Fruit fly (Drosophila melanogaster): ENCODE results near the gene CG4332.
A peak's percentile ranks its signal among the peaks of the same experiment; 100 is the strongest.

Gene CG4332

DNA sequence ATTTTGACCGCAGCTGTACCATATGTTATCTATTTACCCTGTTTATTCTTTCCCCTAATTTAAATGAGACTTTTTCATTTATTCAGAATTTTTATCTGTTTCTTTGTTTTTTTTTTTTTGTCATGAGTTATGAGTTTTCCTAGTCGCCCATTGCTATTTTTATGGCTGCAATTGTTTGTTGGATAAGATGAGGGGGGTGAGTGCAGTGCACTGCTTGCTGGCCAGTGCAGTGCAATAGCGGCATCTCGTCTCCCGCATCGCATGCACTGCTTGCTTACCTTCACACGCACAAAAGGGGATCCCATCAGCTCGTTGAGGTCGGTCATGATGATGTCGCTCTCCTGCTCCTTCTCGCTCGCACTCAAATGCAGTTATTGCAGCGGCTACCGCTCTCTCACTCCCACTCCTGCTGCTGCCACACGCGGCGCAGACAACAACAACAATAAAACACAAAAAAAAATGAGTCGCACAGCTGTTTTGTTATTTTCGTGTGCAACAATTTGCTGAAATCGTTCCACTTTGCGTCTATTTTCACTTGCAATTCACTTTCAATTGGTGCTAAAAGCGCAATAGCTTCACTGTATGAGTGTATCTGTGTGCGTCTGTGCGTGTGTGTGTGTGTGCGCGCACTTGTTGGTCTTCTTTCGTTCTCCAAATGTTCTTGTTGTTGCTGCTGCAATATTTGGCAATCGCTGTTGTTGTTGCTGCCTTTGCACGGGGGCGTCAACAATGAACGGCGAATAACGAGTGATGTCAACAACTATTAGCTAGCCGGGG lies 26.7 kb upstream of the CG4332 start (continued):
- TF ChIP-seq Smox (GFP tag; optimal IDR thresholded peaks at IDR 0.05) (peak; percentile 63), dsx (GFP tag; optimal IDR thresholded peaks at IDR 0.05; ENCODE audit: poor library complexity, severe bottlenecking) (peak; percentile 2), CG31627 (GFP tag; optimal IDR thresholded peaks at IDR 0.05) (peak; percentile 61), CG10669 (GFP tag; optimal IDR thresholded peaks at IDR 0.05) (peak; percentile 29), Sox102F (GFP tag; optimal IDR thresholded peaks at IDR 0.05) (peak; percentile 45), ss (GFP tag; optimal IDR thresholded peaks at IDR 0.05) (peak in 1 of 2 experiments; percentile 28), CG6276 (GFP tag; optimal IDR thresholded peaks at IDR 0.05) (peak; percentile 16), CG7368 (GFP tag; optimal IDR thresholded peaks at IDR 0.05) (peak; percentile 48), CG8119 (GFP tag; IDR thresholded peaks at IDR 0.05) (peak; percentile 79; the same call in 2 of the 3 replicates), svp (GFP tag) (peak; percentile 84), cyc (GFP tag; optimal IDR thresholded peaks at IDR 0.05) (peak; percentile 55), fkh (GFP tag; optimal IDR thresholded peaks at IDR 0.05) (no peak), CG1621 (tag; optimal IDR thresholded peaks at IDR 0.05) (peak; percentile 23), CG8632 (GFP tag; optimal IDR thresholded peaks at IDR 0.05) (peak; percentile 55), CG10631 (GFP tag; optimal IDR thresholded peaks at IDR 0.05) (peak; percentile 63), salr (GFP tag; optimal IDR thresholded peaks at IDR 0.05) (peak; percentile 31 to 55), topi (GFP tag; optimal IDR thresholded peaks at IDR 0.05) (peak; percentile 63)

DNA sequence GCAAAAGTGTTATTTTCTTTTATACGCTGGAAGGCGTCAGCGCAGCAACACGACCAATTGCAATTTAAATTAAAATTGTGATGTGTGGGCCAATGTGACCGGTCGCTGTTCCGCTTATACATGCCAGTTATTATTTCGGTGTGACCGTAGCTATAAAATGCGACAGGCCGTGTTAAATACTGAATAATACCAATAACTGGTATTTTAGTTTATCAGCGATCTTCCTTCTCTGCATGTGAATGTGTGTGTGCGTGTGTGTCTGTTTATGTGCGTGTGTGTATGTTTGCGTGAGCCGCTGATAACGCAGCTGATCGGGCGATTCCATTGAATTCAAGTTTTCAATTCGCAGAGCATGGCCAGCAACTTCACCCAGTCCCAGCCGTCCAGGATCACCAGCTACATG lies 26.1 kb upstream of the CG4332 start, which contains the start of the genes CG32638, CG15717 and MFS10:
CG32638 (minus strand) TSS at position 45 of the 403 bp plus-strand sequence.
CG15717 (plus strand) TSS at position 203 of the 403 bp plus-strand sequence.
MFS10 (plus strand) TSS at position 269 of the 403 bp plus-strand sequence.
- no peak for TF ChIP-seq CG3919 (GFP tag; optimal IDR thresholded peaks at IDR 0.05)
- no peak for TF ChIP-seq CG11294 (GFP tag; IDR thresholded peaks at IDR 0.05)
- no peak for TF ChIP-seq CG10631 (GFP tag; optimal IDR thresholded peaks at IDR 0.05)
- no peak for TF ChIP-seq CG31627 (GFP tag; optimal IDR thresholded peaks at IDR 0.05)
- TF ChIP-seq Eip78C (GFP tag): peak; percentile 78
- TF ChIP-seq CG7368 (GFP tag; optimal IDR thresholded peaks at IDR 0.05): no peak
- no peak for TF ChIP-seq CG1621 (tag; optimal IDR thresholded peaks at IDR 0.05)
- TF ChIP-seq Ets96B (tag; optimal IDR thresholded peaks at IDR 0.05): no peak
- TF ChIP-seq CG6792 (GFP tag; optimal IDR thresholded peaks at IDR 0.05): no peak
- no peak for TF ChIP-seq CG10669 (GFP tag; optimal IDR thresholded peaks at IDR 0.05)
- no peak for TF ChIP-seq net (GFP tag; optimal IDR thresholded peaks at IDR 0.05)
- TF ChIP-seq Ets21C (GFP tag; optimal IDR thresholded peaks at IDR 0.05): no peak
- no peak for TF ChIP-seq cyc (GFP tag; optimal IDR thresholded peaks at IDR 0.05)
- no peak for TF ChIP-seq Smox (GFP tag; optimal IDR thresholded peaks at IDR 0.05)
- no peak for TF ChIP-seq CG4318 (GFP tag; optimal IDR thresholded peaks at IDR 0.05)
- TF ChIP-seq esn (GFP tag; optimal IDR thresholded peaks at IDR 0.05): peak; percentile 33
- TF ChIP-seq OdsH (GFP tag; optimal IDR thresholded peaks at IDR 0.05): no peak
- peak; percentile 76 for TF ChIP-seq svp (GFP tag)
- TF ChIP-seq dac (GFP tag; optimal IDR thresholded peaks at IDR 0.05): no peak
- TF ChIP-seq lz (GFP tag; optimal IDR thresholded peaks at IDR 0.05): no peak
- no peak for TF ChIP-seq CG34406 (GFP tag; optimal IDR thresholded peaks at IDR 0.05)
- TF ChIP-seq fkh (GFP tag; optimal IDR thresholded peaks at IDR 0.05): peak; percentile 54
- no peak for TF ChIP-seq CG32006 (GFP tag; optimal IDR thresholded peaks at IDR 0.05)
- no peak for TF ChIP-seq ss (GFP tag; optimal IDR thresholded peaks at IDR 0.05)
- TF ChIP-seq Sox15 (GFP tag; optimal IDR thresholded peaks at IDR 0.05): no peak
- no peak for TF ChIP-seq Eip93F (GFP tag; optimal IDR thresholded peaks at IDR 0.05)
- no peak for TF ChIP-seq Sox102F (GFP tag; optimal IDR thresholded peaks at IDR 0.05)
- no peak for TF ChIP-seq CG8119 (GFP tag; IDR thresholded peaks at IDR 0.05)
- TF ChIP-seq CG6163 (GFP tag; IDR thresholded peaks at IDR 0.05): peak; percentile 29; the same call in 1 of the 3 replicates
- no peak for TF ChIP-seq CG11902 (GFP tag; optimal IDR thresholded peaks at IDR 0.05)
- no peak for TF ChIP-seq Hr39 (GFP tag; optimal IDR thresholded peaks at IDR 0.05)
- no peak for TF ChIP-seq Blimp-1 (GFP tag; optimal IDR thresholded peaks at IDR 0.05)
- no peak for TF ChIP-seq CG8319 (GFP tag; optimal IDR thresholded peaks at IDR 0.05)
- no peak for TF ChIP-seq Hr4 (GFP tag; optimal IDR thresholded peaks at IDR 0.05)
- TF ChIP-seq Eip75B (GFP tag; optimal IDR thresholded peaks at IDR 0.05): peak; percentile 25
- no peak for TF ChIP-seq acj6 (GFP tag; optimal IDR thresholded peaks at IDR 0.05)
- TF ChIP-seq CG6808 (GFP tag; optimal IDR thresholded peaks at IDR 0.05): no peak
- TF ChIP-seq CG9139 (GFP tag; optimal IDR thresholded peaks at IDR 0.05): no peak
- no peak for TF ChIP-seq CG3032 (tag; optimal IDR thresholded peaks at IDR 0.05)
- no peak for TF ChIP-seq achi (GFP tag; optimal IDR thresholded peaks at IDR 0.05)
- no peak for TF ChIP-seq CG8632 (GFP tag; optimal IDR thresholded peaks at IDR 0.05)
- no peak for TF ChIP-seq Lpt (GFP tag; optimal IDR thresholded peaks at IDR 0.05)
- peak; percentile 21 for TF ChIP-seq topi (GFP tag; optimal IDR thresholded peaks at IDR 0.05)
- TF ChIP-seq vri (GFP tag; optimal IDR thresholded peaks at IDR 0.05): no peak

Data from whole organism, prepupa.